Worm (Caenorhabditis elegans) whole organism, L4 larva: Measurements from ENCODE around the gene vps-29.

ENCODE experiments used
- F26F4.8 ChIP-seq: fragments of 200-800 bp; sonication (Bioruptor generic); conservative IDR thresholded peaks from 2 replicates; pipeline ENCODE4 v1.3.6; 2022; ENCODE audit warnings: missing genetic modification characterization, missing compliant biosample characterization
- T20F7.1 ChIP-seq: fragments of 200-800 bp; sonication (Bioruptor generic); optimal IDR thresholded peaks from 2 replicates; lab custom pipeline; 2018; ENCODE audit warnings: mild to moderate bottlenecking, missing genetic modification characterization, missing compliant biosample characterization
- Y105C5A.15 ChIP-seq: fragments of 200-800 bp; sonication (Bioruptor generic); IDR thresholded peaks from 2 replicates; pipeline ENCODE4 v1.3.6; 2022; ENCODE audit warnings: missing genetic modification characterization, missing compliant biosample characterization
- Y48G9A.11 ChIP-seq: fragments of 200-800 bp; sonication (Bioruptor generic); IDR thresholded peaks from 2 replicates; pipeline ENCODE4 v1.3.6; 2022; ENCODE audit warnings: missing genetic modification reagents, missing genetic modification characterization, missing compliant biosample characterization
- Y5F2A.4 ChIP-seq: fragments of 200-800 bp; sonication (Bioruptor generic); optimal IDR thresholded peaks from 2 replicates; lab custom pipeline; 2018; ENCODE audit warnings: mild to moderate bottlenecking, missing genetic modification characterization, missing compliant biosample characterization
- Y75B8A.6 ChIP-seq: fragments of 200-800 bp; sonication (Bioruptor generic); IDR thresholded peaks from 2 replicates; pipeline ENCODE4 v1.3.6; 2022; ENCODE audit warnings: missing genetic modification reagents, missing genetic modification characterization, missing compliant biosample characterization
- ZK546.5 ChIP-seq, 2 experiments: sonication (generic microtip); optimal IDR thresholded peaks; 2 replicates each; lab custom pipeline; 2017; ENCODE audit warnings: missing biosample characterization in 2 of 2, missing genetic modification characterization in 2 of 2
- aha-1 ChIP-seq: fragments of 150-350 bp; peaks from one replicate; lab custom pipeline; 2014; ENCODE audit warnings: missing biosample characterization, missing genetic modification characterization
- ama-1 ChIP-seq: fragments of 150-350 bp; optimal IDR thresholded peaks from 2 replicates; lab custom pipeline; 2014; ENCODE audit warnings: inconsistent platforms, mixed read lengths
- ceh-20 ChIP-seq: fragments of 200-800 bp; sonication (Bioruptor generic); IDR thresholded peaks from 2 replicates; pipeline ENCODE4 v1.3.6; 2022; ENCODE audit warnings: missing genetic modification reagents, missing genetic modification characterization, missing compliant biosample characterization
- ceh-28 ChIP-seq: fragments of 150-350 bp; optimal IDR thresholded peaks from 2 replicates; lab custom pipeline; 2014; ENCODE audit warnings: missing biosample characterization, missing genetic modification reagents, missing genetic modification characterization
- ceh-82 ChIP-seq: sonication (generic microtip); optimal IDR thresholded peaks from 2 replicates; lab custom pipeline; 2017; ENCODE audit warnings: missing biosample characterization, missing genetic modification characterization
- ces-1 ChIP-seq: fragments of 150-350 bp; sonication (generic microtip); optimal IDR thresholded peaks from 4 replicates; lab custom pipeline; 2014; ENCODE audit warnings: missing biosample characterization, missing genetic modification reagents, missing genetic modification characterization
- cey-2 ChIP-seq: sonication (generic microtip); optimal IDR thresholded peaks from 3 replicates; lab custom pipeline; 2017; ENCODE audit warnings: missing genetic modification characterization, mild to moderate bottlenecking, missing compliant biosample characterization, antibody characterized with exemption, borderline replicate concordance; ENCODE audit not compliant: insufficient read depth
- ctbp-1 ChIP-seq: fragments of 200-800 bp; sonication (Bioruptor generic); IDR thresholded peaks from 2 replicates; pipeline ENCODE4 v1.3.6; 2022; ENCODE audit warnings: missing genetic modification reagents, missing genetic modification characterization, missing compliant biosample characterization
- dmd-6 ChIP-seq: fragments of 200-800 bp; sonication (Bioruptor generic); IDR thresholded peaks from 2 replicates; pipeline ENCODE4 v1.3.6; 2022; ENCODE audit warnings: missing genetic modification reagents, missing genetic modification characterization, missing compliant biosample characterization
- dmd-9 ChIP-seq: fragments of 200-800 bp; sonication (Bioruptor generic); IDR thresholded peaks from 2 replicates; pipeline ENCODE4 v1.3.6; 2022; ENCODE audit warnings: missing genetic modification reagents, missing genetic modification characterization, missing compliant biosample characterization
- dve-1 ChIP-seq: sonication (generic microtip); optimal IDR thresholded peaks from 2 replicates; lab custom pipeline; 2017; ENCODE audit warnings: antibody characterized with exemption, mild to moderate bottlenecking, missing genetic modification characterization, missing compliant biosample characterization; ENCODE audit not compliant: insufficient read depth
- egl-43 ChIP-seq: fragments of 200-800 bp; sonication (Bioruptor generic); IDR thresholded peaks from 2 replicates; pipeline ENCODE4 v1.3.6; 2022; ENCODE audit warnings: missing genetic modification reagents, missing genetic modification characterization, missing compliant biosample characterization
- fkh-10 ChIP-seq: fragments of 150-350 bp; optimal IDR thresholded peaks from 2 replicates; lab custom pipeline; 2014; ENCODE audit warnings: missing biosample characterization, missing genetic modification reagents, missing genetic modification characterization
- fos-1 ChIP-seq: fragments of 150-350 bp; optimal IDR thresholded peaks from 2 replicates; lab custom pipeline; 2014; ENCODE audit warnings: missing biosample characterization, missing genetic modification characterization
- gei-8 ChIP-seq: fragments of 200-800 bp; sonication (Bioruptor generic); optimal IDR thresholded peaks from 2 replicates; lab custom pipeline; 2018; ENCODE audit warnings: mild to moderate bottlenecking, missing genetic modification characterization, missing compliant biosample characterization
- hlh-30 ChIP-seq: sonication (generic microtip); optimal IDR thresholded peaks from 2 replicates; lab custom pipeline; 2017; ENCODE audit warnings: antibody characterized with exemption, mild to moderate bottlenecking, missing genetic modification characterization, missing compliant biosample characterization; ENCODE audit not compliant: insufficient read depth
- lim-7 ChIP-seq: fragments of 200-800 bp; sonication (Bioruptor generic); IDR thresholded peaks from 2 replicates; pipeline ENCODE4 v1.3.6; 2022; ENCODE audit warnings: missing genetic modification characterization, missing compliant biosample characterization
- lin-1 ChIP-seq: fragments of 200-800 bp; sonication (Bioruptor generic); IDR thresholded peaks from 2 replicates; pipeline ENCODE4 v1.3.6; 2022; ENCODE audit warnings: missing genetic modification reagents, missing genetic modification characterization, missing compliant biosample characterization
- lin-38 ChIP-seq: fragments of 200-800 bp; sonication (Bioruptor generic); IDR thresholded peaks from 2 replicates; pipeline ENCODE4 v1.3.6; 2022; ENCODE audit warnings: missing genetic modification reagents, missing genetic modification characterization, missing compliant biosample characterization
- lsy-2 ChIP-seq, 2 experiments: fragments of 150-350 bp in 1 of 2; sonication (generic microtip) in 1 of 2; optimal IDR thresholded peaks; 2 replicates each; lab custom pipeline; 2014 to 2017; ENCODE audit warnings: missing biosample characterization in 2 of 2, missing genetic modification characterization in 2 of 2
- madf-9 ChIP-seq: fragments of 200-800 bp; sonication (Bioruptor generic); conservative IDR thresholded peaks from 2 replicates; pipeline ENCODE4 v1.3.6; 2022; ENCODE audit warnings: missing genetic modification reagents, missing genetic modification characterization, missing compliant biosample characterization
- mxl-2 ChIP-seq: fragments of 200-800 bp; sonication (Bioruptor generic); conservative IDR thresholded peaks from 2 replicates; pipeline ENCODE4 v1.3.6; 2022; ENCODE audit warnings: missing genetic modification reagents, missing genetic modification characterization, missing compliant biosample characterization
- mxl-3 ChIP-seq: fragments of 200-800 bp; sonication (Bioruptor generic); optimal IDR thresholded peaks from 2 replicates; lab custom pipeline; 2018; ENCODE audit warnings: mild to moderate bottlenecking, missing genetic modification characterization, missing compliant biosample characterization
- nhr-25 ChIP-seq: sonication (generic microtip); optimal IDR thresholded peaks from 2 replicates; lab custom pipeline; 2017; ENCODE audit warnings: missing genetic modification characterization, mild to moderate bottlenecking, missing compliant biosample characterization, antibody characterized with exemption, moderate library complexity, borderline replicate concordance; ENCODE audit not compliant: insufficient read depth
- nhr-28 ChIP-seq: fragments of 150-350 bp; optimal IDR thresholded peaks from 2 replicates; lab custom pipeline; 2014; ENCODE audit warnings: missing biosample characterization, missing genetic modification characterization
- nhr-48 ChIP-seq: sonication (generic microtip); optimal IDR thresholded peaks from 2 replicates; lab custom pipeline; 2016; ENCODE audit warnings: mild to moderate bottlenecking, missing genetic modification characterization, missing compliant biosample characterization
- nhr-77 ChIP-seq: fragments of 150-350 bp; optimal IDR thresholded peaks from 2 replicates; lab custom pipeline; 2014; ENCODE audit warnings: missing biosample characterization, missing genetic modification characterization
- php-3 ChIP-seq: fragments of 200-800 bp; sonication (Bioruptor generic); IDR thresholded peaks from 2 replicates; pipeline ENCODE4 v1.3.6; 2022; ENCODE audit warnings: missing genetic modification reagents, missing genetic modification characterization, missing compliant biosample characterization
- tra-1 ChIP-seq: fragments of 200-800 bp; sonication (Bioruptor generic); IDR thresholded peaks from 2 replicates; pipeline ENCODE4 v1.3.6; 2022; ENCODE audit warnings: missing genetic modification reagents, missing genetic modification characterization, missing compliant biosample characterization
- unc-130 ChIP-seq: sonication (generic microtip); optimal IDR thresholded peaks from 2 replicates; lab custom pipeline; 2016; ENCODE audit warnings: missing genetic modification reagents, missing genetic modification characterization, missing compliant biosample characterization
- unc-39 ChIP-seq: sonication (generic microtip); optimal IDR thresholded peaks from 2 replicates; lab custom pipeline; 2017; ENCODE audit warnings: missing biosample characterization, missing genetic modification characterization
- vab-7 ChIP-seq: fragments of 200-800 bp; sonication (Bioruptor generic); IDR thresholded peaks from 2 replicates; pipeline ENCODE4 v1.3.6; 2022; ENCODE audit warnings: missing genetic modification reagents, missing genetic modification characterization, missing compliant biosample characterization
- zag-1 ChIP-seq: fragments of 150-350 bp; optimal IDR thresholded peaks from 2 replicates; lab custom pipeline; 2014; ENCODE audit warnings: missing biosample characterization, missing genetic modification characterization
- zfp-2 ChIP-seq: sonication (generic microtip); optimal IDR thresholded peaks from 2 replicates; lab custom pipeline; 2016; ENCODE audit warnings: mild to moderate bottlenecking, missing genetic modification characterization, missing compliant biosample characterization
- zfp-3 ChIP-seq: fragments of 200-800 bp; sonication (Bioruptor generic); conservative IDR thresholded peaks from 2 replicates; pipeline ENCODE4 v1.3.6; 2022; ENCODE audit warnings: missing genetic modification reagents, missing genetic modification characterization, missing compliant biosample characterization
- ztf-7 ChIP-seq: fragments of 150-350 bp; optimal IDR thresholded peaks from 2 replicates; lab custom pipeline; 2014; ENCODE audit warnings: missing biosample characterization, missing genetic modification characterization

Gene vps-29

DNA sequence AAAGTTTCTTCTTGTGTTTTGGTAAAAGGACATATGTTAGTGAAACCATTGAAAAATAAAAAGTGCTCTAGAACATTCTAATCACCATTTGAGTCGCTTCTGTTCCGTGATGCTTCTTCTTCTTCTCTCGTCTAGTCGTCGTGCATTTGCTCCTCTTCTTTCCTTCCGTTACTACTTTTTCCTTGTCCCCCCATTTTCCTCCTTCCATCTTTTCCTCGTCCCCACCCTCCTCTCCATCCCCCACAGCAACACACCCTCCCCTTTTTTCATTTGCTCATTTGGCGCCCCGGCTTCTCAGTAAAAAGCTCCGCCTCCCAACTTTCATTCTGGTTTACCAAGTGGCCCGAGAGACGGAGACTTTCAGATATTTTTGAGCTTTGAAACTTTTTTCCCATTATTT, 38.9 kb upstream of the vps-29 start (continued):
- TF ChIP-seq zag-1 (tag; lab: Kevin White, UChicago) = no peak
- TF ChIP-seq madf-9 = no peak
- TF ChIP-seq php-3 (GFP tag; lab: Robert Waterston, UW) = no peak
- no peak for TF ChIP-seq Y48G9A.11
- TF ChIP-seq cey-2 (tag; lab: Kevin White, UChicago) = no peak
- peak; percentile 30 for TF ChIP-seq ama-1
- TF ChIP-seq hlh-30 = peak; percentile 22
- no peak for TF ChIP-seq fos-1 (tag; lab: Kevin White, UChicago)
- TF ChIP-seq zfp-3 (GFP tag; lab: Robert Waterston, UW) = no peak
- TF ChIP-seq aha-1 (tag; lab: Kevin White, UChicago) = peak; percentile 11

- no peak for TF ChIP-seq nhr-77 (tag; lab: Kevin White, UChicago)
- no peak for TF ChIP-seq unc-130 (GFP tag; lab: Kevin White, UChicago)
- peak; percentile 31 for TF ChIP-seq mxl-3 (GFP tag; lab: Kevin White, UChicago)
- no peak for TF ChIP-seq fkh-10
- TF ChIP-seq ceh-82 (tag; lab: Kevin White, UChicago) = no peak
- TF ChIP-seq lim-7 (GFP tag; lab: Robert Waterston, UW) = no peak
- no peak for TF ChIP-seq Y5F2A.4
- TF ChIP-seq ztf-7 (tag; lab: Kevin White, UChicago) = no peak
- peak; percentile 98 for TF ChIP-seq aha-1 (tag; lab: Kevin White, UChicago)
- no peak for TF ChIP-seq dve-1 (tag; lab: Kevin White, UChicago)
- TF ChIP-seq nhr-25 (tag; lab: Kevin White, UChicago) = no peak
- peak; percentile 36 for TF ChIP-seq hlh-30
- 0 out of 2 replicates have a peak, but pooled peaks have one; percentile 26 for TF ChIP-seq ceh-20
- TF ChIP-seq ceh-28 = no peak
- no peak for TF ChIP-seq ZK546.5 (tag; optimal IDR thresholded peaks at IDR 0.05; lab: Kevin White, UChicago)
- TF ChIP-seq ctbp-1 (GFP tag; lab: Robert Waterston, UW) = no peak
- TF ChIP-seq nhr-48 (tag; lab: Kevin White, UChicago) = peak; percentile 75
- no peak for TF ChIP-seq vab-7
- TF ChIP-seq lsy-2 (tag; optimal IDR thresholded peaks at IDR 0.05; lab: Kevin White, UChicago) = peak in 1 of 2 experiments; percentile 21
- no peak for TF ChIP-seq Y75B8A.6 (GFP tag; lab: Robert Waterston, UW)
- TF ChIP-seq ces-1 (GFP tag; lab: Kevin White, UChicago) = no peak
- TF ChIP-seq, all 104 proteins: peak for 6
These were observed 37.9 kb upstream of the vps-29 start for ce11 chrIII:10150710-10151109.

- TF ChIP-seq egl-43 (GFP tag; lab: Robert Waterston, UW) (no peak), aha-1 (tag; lab: Kevin White, UChicago) (peak; percentile 94)
These were observed 37.1 kb upstream of the vps-29 start for ce11 chrIII:10149910-10150309.

ce11 chrIII:10146701-10147100, 33.8 kb upstream of the vps-29 start, which contains the start of gene K08E5.1:
K08E5.1 (minus strand) TSS chrIII:10146801.
- no peak for TF ChIP-seq dmd-6 (GFP tag; lab: Robert Waterston, UW)
- no peak for TF ChIP-seq egl-43 (GFP tag; lab: Robert Waterston, UW)
- TF ChIP-seq ZK546.5 (tag; optimal IDR thresholded peaks at IDR 0.05; lab: Kevin White, UChicago) = no peak
- TF ChIP-seq Y5F2A.4 = no peak
- TF ChIP-seq zfp-2 (tag; lab: Kevin White, UChicago) = no peak
- TF ChIP-seq mxl-2 = no peak
- TF ChIP-seq tra-1 (GFP tag; lab: Robert Waterston, UW) = no peak
- no peak for TF ChIP-seq F26F4.8 (GFP tag; lab: Robert Waterston, UW)
- no peak for TF ChIP-seq T20F7.1 (GFP tag; lab: Kevin White, UChicago)
- no peak for TF ChIP-seq dmd-9
- no peak for TF ChIP-seq lin-38 (GFP tag; lab: Robert Waterston, UW)
- TF ChIP-seq nhr-28 (tag; lab: Kevin White, UChicago) = no peak
- no peak for TF ChIP-seq unc-39 (tag; lab: Kevin White, UChicago)
- TF ChIP-seq nhr-77 (tag; lab: Kevin White, UChicago) = no peak
- TF ChIP-seq Y105C5A.15 (GFP tag; lab: Robert Waterston, UW) = no peak
- no peak for TF ChIP-seq lin-1 (GFP tag; lab: Robert Waterston, UW)
- no peak for TF ChIP-seq gei-8 (GFP tag; lab: Kevin White, UChicago)
- TF ChIP-seq fos-1 (tag; lab: Kevin White, UChicago) = no peak
